Fruit fly (Drosophila melanogaster): ENCODE results near the gene Snx27.

Snx27 gene

dm6 chrX:5752838-5753237 is 15.0 kb upstream of the Snx27 start:
- TF ChIP-seq Rel (GFP tag; optimal IDR thresholded peaks at IDR 0.05) = no peak
- no peak for TF ChIP-seq Rel (tag; optimal IDR thresholded peaks at IDR 0.05)
- TF ChIP-seq ey (GFP tag; optimal IDR thresholded peaks at IDR 0.05) = no peak
- peak; percentile 96 for TF ChIP-seq Dfd (GFP tag; optimal IDR thresholded peaks at IDR 0.05)
- no peak for TF ChIP-seq OdsH (GFP tag; optimal IDR thresholded peaks at IDR 0.05)
- no peak for TF ChIP-seq Hr83 (GFP tag; optimal IDR thresholded peaks at IDR 0.05; ENCODE audit: poor library complexity, severe bottlenecking)
- TF ChIP-seq br (GFP tag; optimal IDR thresholded peaks at IDR 0.05) = no peak
- no peak for TF ChIP-seq fru (GFP tag; optimal IDR thresholded peaks at IDR 0.05)

dm6 chrX:5751949-5752348 is 14.1 kb upstream of the Snx27 start, which contains the start of gene CG15772:
TSS of gene CG15772 (plus strand) at chrX:5752249.
- TF ChIP-seq psq (GFP tag; optimal IDR thresholded peaks at IDR 0.05) = no peak
- TF ChIP-seq GATAd (GFP tag; optimal IDR thresholded peaks at IDR 0.05) = no peak
- TF ChIP-seq CrebA (GFP tag; optimal IDR thresholded peaks at IDR 0.05; ENCODE audit: borderline replicate concordance) = no peak
- TF ChIP-seq dmrt93B (GFP tag; optimal IDR thresholded peaks at IDR 0.05) = no peak
- peak in 1 of 2 experiments; percentile 5 for TF ChIP-seq foxo (GFP tag; optimal IDR thresholded peaks at IDR 0.05)
- no peak for TF ChIP-seq Hr78 (GFP tag; optimal IDR thresholded peaks at IDR 0.05)

dm6 chrX:5746864-5747861 is 9.3 kb upstream of the Snx27 start, which contains the start of the genes IntS6 and Rtel1:
TSS of gene IntS6 (minus strand) at chrX:5747254.
TSS of gene Rtel1 (plus strand) at chrX:5747747.
- TF ChIP-seq Rel (GFP tag; optimal IDR thresholded peaks at IDR 0.05) (no peak), Rel (tag; optimal IDR thresholded peaks at IDR 0.05) (peak; percentile 71), Hr78 (GFP tag; optimal IDR thresholded peaks at IDR 0.05) (no peak), N (GFP tag; optimal IDR thresholded peaks at IDR 0.05) (no peak), Dfd (GFP tag; optimal IDR thresholded peaks at IDR 0.05) (no peak), Myc (optimal IDR thresholded peaks at IDR 0.05) (no peak), ey (GFP tag; optimal IDR thresholded peaks at IDR 0.05) (peak; percentile 93), rgr (GFP tag; optimal IDR thresholded peaks at IDR 0.05) (peak; percentile 88), Dif (GFP tag; optimal IDR thresholded peaks at IDR 0.05; ENCODE audit: partially characterized antibody) (peak; percentile 71), brk (GFP tag; optimal IDR thresholded peaks at IDR 0.05) (peak; percentile 73), dmrt93B (GFP tag; optimal IDR thresholded peaks at IDR 0.05) (peak; percentile 82), foxo (GFP tag; optimal IDR thresholded peaks at IDR 0.05) (peak; percentile 58 to 94), Mio (GFP tag; optimal IDR thresholded peaks at IDR 0.05) (peak; percentile 42), Vsx2 (GFP tag; optimal IDR thresholded peaks at IDR 0.05; ENCODE audit: partially characterized antibody) (no peak), sage (GFP tag; optimal IDR thresholded peaks at IDR 0.05) (peak; percentile 88), Abd-B (GFP tag; optimal IDR thresholded peaks at IDR 0.05) (no peak), usp (GFP tag; optimal IDR thresholded peaks at IDR 0.05) (no peak), tai (GFP tag; optimal IDR thresholded peaks at IDR 0.05) (no peak), CG9705 (GFP tag; optimal IDR thresholded peaks at IDR 0.05) (peak; percentile 94), dl (GFP tag; optimal IDR thresholded peaks at IDR 0.05; ENCODE audit: insufficient read depth in 1 of 2, partially characterized antibody in 2 of 2) (peak; percentile 33 to 79), br (GFP tag; optimal IDR thresholded peaks at IDR 0.05) (peak; percentile 87), CG32264 (GFP tag; optimal IDR thresholded peaks at IDR 0.05) (peak; percentile 86), psq (GFP tag; optimal IDR thresholded peaks at IDR 0.05) (peak; percentile 82), CrebA (GFP tag; optimal IDR thresholded peaks at IDR 0.05; ENCODE audit: borderline replicate concordance) (no peak), jim (GFP tag; optimal IDR thresholded peaks at IDR 0.05) (peak; percentile 35), HLH106 (tag; optimal IDR thresholded peaks at IDR 0.05) (peak; percentile 95), Sp1 (GFP tag; optimal IDR thresholded peaks at IDR 0.05) (peak; percentile 91), Hnf4 (GFP tag; optimal IDR thresholded peaks at IDR 0.05) (peak; percentile 88), Jra (GFP tag; optimal IDR thresholded peaks at IDR 0.05) (peak; percentile 75), h (GFP tag; optimal IDR thresholded peaks at IDR 0.05) (peak; percentile 92), fru (GFP tag; optimal IDR thresholded peaks at IDR 0.05) (peak; percentile 91), dsf (GFP tag; optimal IDR thresholded peaks at IDR 0.05; ENCODE audit: borderline replicate concordance) (peak; percentile 56), OdsH (GFP tag; optimal IDR thresholded peaks at IDR 0.05) (peak; percentile 81), GATAd (GFP tag; optimal IDR thresholded peaks at IDR 0.05) (peak; percentile 44), Hr83 (GFP tag; optimal IDR thresholded peaks at IDR 0.05; ENCODE audit: poor library complexity, severe bottlenecking) (peak; percentile 75), pan (optimal IDR thresholded peaks at IDR 0.05) (no peak), woc (GFP tag; optimal IDR thresholded peaks at IDR 0.05) (peak; percentile 95), sv (GFP tag; optimal IDR thresholded peaks at IDR 0.05) (peak; percentile 83), lola (GFP tag; optimal IDR thresholded peaks at IDR 0.05) (no peak)
